Fruit fly (Drosophila melanogaster) S2 (cell line): ENCODE data around the gene CG7394.

Experiments used
- CG8478 ChIP-seq: fragments of >200 bp; optimal IDR thresholded peaks from 2 replicates; lab custom pipeline; 2018
- CTCF ChIP-seq, 2 experiments: fragments of >200 bp; optimal IDR thresholded peaks; 2 replicates each; lab custom pipeline; 2018

Gene CG7394

DNA sequence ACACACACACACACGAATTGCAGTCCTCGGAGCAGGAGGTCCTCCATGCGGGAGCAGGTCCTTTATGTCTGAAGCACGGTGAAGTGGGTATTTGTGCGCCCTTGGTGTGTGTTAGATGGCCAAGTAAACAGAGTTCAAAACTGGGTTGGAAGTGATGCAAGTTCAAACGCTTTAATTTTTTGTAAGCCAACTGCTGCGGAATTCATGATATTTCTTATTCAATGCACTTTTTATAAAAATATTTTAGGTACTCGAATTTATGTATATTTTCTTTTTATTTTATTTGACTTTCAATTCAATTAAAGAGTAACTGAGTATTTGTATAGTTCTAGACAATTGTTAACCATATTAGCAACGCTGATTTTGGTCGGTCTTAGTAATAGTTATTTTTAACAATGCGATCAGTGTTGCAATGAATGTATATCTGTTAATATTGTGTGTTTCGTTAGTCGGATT, 38.2 kb downstream of the CG7394 start, which contains the start of the genes CG14137 and CG46394:
Gene CG14137, minus strand, starts transcription at position 101 of the 456 bp plus-strand sequence.
Gene CG46394, plus strand, starts transcription at position 406 of the 456 bp plus-strand sequence.
- TF ChIP-seq CG8478 (lab: Kevin White, UChicago) (no peak), CTCF (optimal IDR thresholded peaks at IDR 0.05; lab: Kevin White, UChicago) (no peak)

DNA sequence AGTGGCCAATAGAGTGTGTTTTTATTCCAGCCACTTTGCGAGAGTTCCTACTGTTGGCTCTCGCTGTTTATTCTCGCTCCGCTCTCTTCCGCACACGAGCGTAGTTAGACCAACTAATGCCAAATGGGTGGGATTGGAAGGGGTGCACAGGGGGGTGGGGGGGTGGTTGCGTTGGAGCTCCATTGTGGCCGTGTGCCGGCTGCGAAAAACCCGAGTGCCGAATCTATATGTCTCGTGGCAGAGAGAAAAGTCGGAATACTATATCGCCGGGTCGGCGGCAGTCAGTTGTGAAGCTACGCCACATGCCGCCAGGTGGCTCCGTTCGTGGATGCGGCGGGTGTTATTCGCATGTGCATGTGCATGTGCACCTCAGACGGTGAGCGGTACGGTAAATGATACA, 39.3 kb downstream of the CG7394 start:
- TF ChIP-seq CTCF (optimal IDR thresholded peaks at IDR 0.05; lab: Kevin White, UChicago) = no peak
- no peak for TF ChIP-seq CG8478 (lab: Kevin White, UChicago)

DNA sequence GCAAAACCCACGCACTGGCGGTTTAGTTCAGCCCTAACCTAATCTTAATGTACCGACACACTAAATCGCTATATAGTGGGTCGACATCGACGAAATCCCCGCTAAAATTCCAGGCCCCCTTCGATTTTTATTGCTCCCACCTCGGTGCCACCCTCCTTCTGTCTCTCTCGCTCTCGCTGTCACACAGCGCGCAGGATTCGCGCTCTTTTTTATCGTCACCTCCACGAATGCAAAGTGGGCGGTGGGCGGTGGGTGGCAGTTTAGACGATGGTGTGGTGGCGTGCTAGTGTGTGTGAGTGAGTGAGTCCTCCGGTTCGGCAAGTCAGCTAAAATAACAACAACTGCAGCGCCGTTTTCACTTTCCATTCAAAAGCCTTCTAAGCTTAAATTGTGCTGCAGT, 40.2 kb downstream of the CG7394 start:
- TF ChIP-seq CTCF (optimal IDR thresholded peaks at IDR 0.05; lab: Kevin White, UChicago) = no peak
- no peak for TF ChIP-seq CG8478 (lab: Kevin White, UChicago)

- TF ChIP-seq CTCF (optimal IDR thresholded peaks at IDR 0.05; lab: Kevin White, UChicago) (no peak), CG8478 (lab: Kevin White, UChicago) (no peak)
Measured at dm6 chr3L:11604227-11604626, 42.4 kb downstream of the CG7394 start.

- TF ChIP-seq CG8478 (lab: Kevin White, UChicago) = no peak
- no peak for TF ChIP-seq CTCF (optimal IDR thresholded peaks at IDR 0.05; lab: Kevin White, UChicago)
Measured at dm6 chr3L:11609153-11609809, 47.5 kb downstream of the CG7394 start, which contains the start of gene Duba. Gene Duba, minus strand, starts transcription at chr3L:11609465.

DNA sequence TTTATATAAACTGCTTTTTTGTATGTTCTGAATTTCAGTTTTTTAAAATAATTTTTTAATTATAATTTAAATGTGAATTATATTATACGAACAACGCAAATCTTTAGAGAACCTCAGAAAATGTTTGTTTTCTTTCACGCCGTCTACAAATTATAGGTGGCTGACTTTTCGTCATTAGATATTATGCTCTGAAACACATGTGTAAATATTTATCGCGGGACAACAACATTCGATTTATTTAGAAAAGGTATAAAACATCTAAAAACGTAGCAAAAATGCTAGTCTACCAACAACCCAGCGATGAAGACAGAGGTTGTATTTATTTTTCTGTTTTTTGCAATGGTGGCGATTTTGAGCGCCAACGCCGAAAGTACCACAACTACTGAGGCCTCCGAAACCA, 48.0 kb downstream of the CG7394 start, which contains the start of gene CG42832:
Gene CG42832, plus strand, starts transcription at position 301 of the 400 bp plus-strand sequence.
- TF ChIP-seq CG8478 (lab: Kevin White, UChicago) (no peak), CTCF (optimal IDR thresholded peaks at IDR 0.05; lab: Kevin White, UChicago) (no peak)
